Worm (Caenorhabditis elegans): ENCODE measurements around the gene nmur-1.

ce11 chrX:9021645-9022044 lies 40.9 kb downstream of the nmur-1 start, which contains the start of gene T25B6.5:
- no peak for TF ChIP-seq dve-1 (tag; optimal IDR thresholded peaks at IDR 0.05; ENCODE audit: insufficient read depth)
- TF ChIP-seq unc-62 (GFP tag; optimal IDR thresholded peaks at IDR 0.05 in 1 of 2): no peak
- no peak for TF ChIP-seq unc-62 (tag; optimal IDR thresholded peaks at IDR 0.05)
- no peak for TF ChIP-seq ama-1 (optimal IDR thresholded peaks at IDR 0.05)
- TF ChIP-seq arid-1 (GFP tag; conservative IDR thresholded peaks at IDR 0.05): no peak
- no peak for TF ChIP-seq duxl-1 (tag; optimal IDR thresholded peaks at IDR 0.05; ENCODE audit: poor library complexity)
- no peak for TF ChIP-seq nhr-42 (GFP tag; IDR thresholded peaks at IDR 0.05)
- no peak for TF ChIP-seq tra-1 (GFP tag; IDR thresholded peaks at IDR 0.05)
